Worm (Caenorhabditis elegans): Measurements from ENCODE around the gene vpat-1.

DNA sequence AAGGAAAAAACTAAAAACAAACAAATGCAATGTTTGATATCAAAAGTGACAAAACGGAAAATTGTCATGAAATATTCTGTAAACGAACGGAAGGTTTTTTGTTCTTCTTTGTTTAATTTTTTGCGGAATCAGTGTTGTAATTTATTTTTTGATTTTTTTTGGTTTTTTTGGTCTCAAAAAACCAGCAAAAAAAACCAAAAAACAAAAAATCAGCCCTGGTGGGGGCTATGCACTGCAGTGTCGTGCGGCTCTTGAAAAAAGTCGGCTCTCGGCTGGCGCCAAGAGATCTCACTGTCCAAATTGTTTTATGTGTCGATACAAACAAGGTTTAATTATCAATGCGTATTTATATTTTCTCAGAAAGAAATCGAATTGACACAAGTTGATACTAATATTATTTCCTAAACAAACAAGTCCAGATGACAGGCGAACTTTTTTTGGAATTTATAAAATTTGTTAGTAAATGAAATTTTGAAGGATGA is 33.6 kb downstream of the vpat-1 start:
- TF ChIP-seq egrh-3 (GFP tag; IDR thresholded peaks at IDR 0.05) (no peak), nhr-120 (GFP tag; IDR thresholded peaks at IDR 0.05) (no peak), T07F8.4 (tag; optimal IDR thresholded peaks at IDR 0.05) (no peak), him-1 (tag; optimal IDR thresholded peaks at IDR 0.05) (no peak), ama-1 (optimal IDR thresholded peaks at IDR 0.05) (no peak), ama-1 (GFP tag; optimal IDR thresholded peaks at IDR 0.05) (no peak), B0035.1 (tag; optimal IDR thresholded peaks at IDR 0.05) (no peak), hmg-20 (GFP tag; IDR thresholded peaks at IDR 0.05) (no peak; the same call in 1 of the 2 replicates), ztf-28 (GFP tag; IDR thresholded peaks at IDR 0.05) (no peak)
